Fruit fly (Drosophila melanogaster): ENCODE results near the gene CG42779.

Gene CG42779

dm6 chr3R:17078961-17079858, 42.2 kb upstream of the CG42779 start (continued):
- TF ChIP-seq Atf6 (GFP tag; IDR thresholded peaks at IDR 0.05) (peak; percentile 40; the same call in 1 of the 2 replicates), bsh (GFP tag; optimal IDR thresholded peaks at IDR 0.05) (peak in 1 of 2 experiments; percentile 37), CG3407 (GFP tag; optimal IDR thresholded peaks at IDR 0.05) (no peak), trh (GFP tag; optimal IDR thresholded peaks at IDR 0.05) (no peak), CG14441 (GFP tag; IDR thresholded peaks at IDR 0.05) (0 out of 2 replicates have a peak, but pooled peaks have one; percentile 10), MTF-1 (GFP tag; optimal IDR thresholded peaks at IDR 0.05; ENCODE audit: borderline replicate concordance) (peak; percentile 59), Sry-β (GFP tag; optimal IDR thresholded peaks at IDR 0.05) (no peak), CG15479 (GFP tag; optimal IDR thresholded peaks at IDR 0.05) (peak; percentile 95), ash1 (GFP tag; optimal IDR thresholded peaks at IDR 0.05) (peak; percentile 11), CG9817 (tag; optimal IDR thresholded peaks at IDR 0.05) (no peak), run (tag; optimal IDR thresholded peaks at IDR 0.05) (no peak), Chrac-16 (GFP tag; optimal IDR thresholded peaks at IDR 0.05) (no peak), maf-S (GFP tag; optimal IDR thresholded peaks at IDR 0.05) (no peak), HLH3B (GFP tag; IDR thresholded peaks at IDR 0.05) (no peak), ATbp (GFP tag; optimal IDR thresholded peaks at IDR 0.05) (peak; percentile 30), cad (GFP tag; optimal IDR thresholded peaks at IDR 0.05) (no peak), so (GFP tag; IDR thresholded peaks at IDR 0.05) (0 out of 3 replicates have a peak, but pooled peaks have one; percentile 8), CG14667 (GFP tag; IDR thresholded peaks at IDR 0.05) (no peak), ham (GFP tag; IDR thresholded peaks at IDR 0.05) (no peak), ranshi (GFP tag; IDR thresholded peaks at IDR 0.05) (peak; percentile 18; the same call in 1 of the 2 replicates), prd (optimal IDR thresholded peaks at IDR 0.05) (no peak), prd (GFP tag; IDR thresholded peaks at IDR 0.05) (no peak), CG2199 (GFP tag; IDR thresholded peaks at IDR 0.05) (0 out of 3 replicates have a peak, but pooled peaks have one; percentile 59), CoRest (tag; optimal IDR thresholded peaks at IDR 0.05) (peak; percentile 32), CG34376 (GFP tag; optimal IDR thresholded peaks at IDR 0.05) (peak; percentile 41), dmrt11E (tag; optimal IDR thresholded peaks at IDR 0.05) (peak; percentile 34), CG6654 (GFP tag; optimal IDR thresholded peaks at IDR 0.05) (no peak), CrebB (tag; optimal IDR thresholded peaks at IDR 0.05) (peak; percentile 68), CG15696 (tag; optimal IDR thresholded peaks at IDR 0.05) (peak; percentile 27), Tbp (GFP tag; optimal IDR thresholded peaks at IDR 0.05) (no peak), vvl (GFP tag; IDR thresholded peaks at IDR 0.05) (peak; percentile 21; the same call in 1 of the 2 replicates), klu (GFP tag; IDR thresholded peaks at IDR 0.05) (no peak), CG8290 (GFP tag; optimal IDR thresholded peaks at IDR 0.05) (no peak), CG8290 (tag; optimal IDR thresholded peaks at IDR 0.05) (peak; percentile 13 to 74), lab (GFP tag; optimal IDR thresholded peaks at IDR 0.05) (peak; percentile 56), sd (tag; optimal IDR thresholded peaks at IDR 0.05) (peak; percentile 27), Dip3 (GFP tag; optimal IDR thresholded peaks at IDR 0.05) (no peak), NFAT (GFP tag; IDR thresholded peaks at IDR 0.05) (peak; percentile 42; the same call in 1 of the 2 replicates), org-1 (GFP tag; optimal IDR thresholded peaks at IDR 0.05) (no peak), CG11723 (GFP tag; optimal IDR thresholded peaks at IDR 0.05) (no peak), Mad (GFP tag; optimal IDR thresholded peaks at IDR 0.05) (no peak), Pdp1 (GFP tag; optimal IDR thresholded peaks at IDR 0.05) (peak in 1 of 2 experiments; percentile 57), zfh2 (GFP tag; optimal IDR thresholded peaks at IDR 0.05) (no peak), CG17186 (GFP tag; optimal IDR thresholded peaks at IDR 0.05) (peak; percentile 13), sens (GFP tag) (peak; percentile 52), CG10366 (GFP tag; IDR thresholded peaks at IDR 0.05) (no peak), pfk (GFP tag; optimal IDR thresholded peaks at IDR 0.05) (peak; percentile 5), slp2 (GFP tag; optimal IDR thresholded peaks at IDR 0.05) (no peak), CG2120 (GFP tag; optimal IDR thresholded peaks at IDR 0.05) (no peak)

Measured in whole organism, embryonic.